Fruit fly (Drosophila melanogaster) whole organism, embryonic: ENCODE data around the gene CG9855.
A peak's percentile ranks its signal among the peaks of the same experiment; 100 is the strongest.

Experiments used
- Atf-2 ChIP-seq: fragments of 200-800 bp; sonication (Bioruptor generic); optimal IDR thresholded peaks from 2 replicates; lab custom pipeline; 2016; ENCODE audit warnings: missing biosample characterization, missing genetic modification characterization
- CG10366 ChIP-seq: fragments of 200-800 bp; sonication (Bioruptor generic); IDR thresholded peaks from 2 replicates; pipeline ENCODE4 v1.3.6; 2022; ENCODE audit warnings: missing biosample characterization, missing genetic modification characterization
- CG12744 ChIP-seq: fragments of 200-800 bp; sonication (Bioruptor generic); optimal IDR thresholded peaks from 2 replicates; lab custom pipeline; 2016; ENCODE audit warnings: missing biosample characterization, missing genetic modification characterization
- CG15011 ChIP-seq: fragments of 200-800 bp; sonication (Bioruptor generic); optimal IDR thresholded peaks from 3 replicates; lab custom pipeline; 2018; ENCODE audit warnings: missing biosample characterization, mild to moderate bottlenecking, missing genetic modification characterization
- CG15269 ChIP-seq: fragments of 200-800 bp; sonication (Bioruptor generic); optimal IDR thresholded peaks from 2 replicates; lab custom pipeline; 2018; ENCODE audit warnings: missing biosample characterization, mild to moderate bottlenecking, missing genetic modification characterization, moderate library complexity
- CG16813 ChIP-seq: fragments of 200-800 bp; sonication (Bioruptor generic); IDR thresholded peaks from 3 replicates; pipeline ENCODE4 v1.3.6; 2022; ENCODE audit warnings: missing biosample characterization, missing genetic modification characterization; ENCODE audit not compliant: partially characterized antibody
- CG16863 ChIP-seq: fragments of 200-800 bp; sonication (Bioruptor generic); optimal IDR thresholded peaks from 3 replicates; lab custom pipeline; 2016; ENCODE audit warnings: missing biosample characterization, missing genetic modification characterization
- CG17186 ChIP-seq: fragments of 200-800 bp; sonication (Bioruptor generic); optimal IDR thresholded peaks from 3 replicates; lab custom pipeline; 2017; ENCODE audit warnings: missing biosample characterization, missing genetic modification reagents, missing genetic modification characterization
- CG18011 ChIP-seq: fragments of 200-800 bp; sonication (Bioruptor generic); optimal IDR thresholded peaks from 2 replicates; lab custom pipeline; 2017; ENCODE audit warnings: missing biosample characterization, missing genetic modification characterization, mild to moderate bottlenecking, moderate library complexity, missing genotype
- CG18476 ChIP-seq: fragments of 200-800 bp; sonication (Bioruptor generic); optimal IDR thresholded peaks from 2 replicates; lab custom pipeline; 2016; ENCODE audit warnings: missing biosample characterization, mild to moderate bottlenecking, missing genetic modification characterization
- CG3726 ChIP-seq: fragments of 200-800 bp; sonication (Bioruptor generic); IDR thresholded peaks from 3 replicates; pipeline ENCODE4, ENCODE4 v1.3.6; 2022; ENCODE audit warnings: missing biosample characterization, missing genetic modification characterization
- CG43689 ChIP-seq: fragments of 200-800 bp; sonication (Bioruptor generic); IDR thresholded peaks from 2 replicates; pipeline ENCODE4 v1.3.6; 2022; ENCODE audit warnings: missing biosample characterization, missing genetic modification characterization
- CG8281 ChIP-seq: fragments of 200-800 bp; sonication (Bioruptor generic); optimal IDR thresholded peaks from 2 replicates; lab custom pipeline; 2018; ENCODE audit warnings: missing biosample characterization, mild to moderate bottlenecking, missing genetic modification characterization, moderate library complexity
- CG8478 ChIP-seq: fragments of >200 bp; optimal IDR thresholded peaks from 2 replicates; lab custom pipeline; 2018
- CG9876 ChIP-seq: fragments of 200-800 bp; sonication (Bioruptor generic); optimal IDR thresholded peaks from 2 replicates; lab custom pipeline; 2016; ENCODE audit warnings: missing biosample characterization, missing genetic modification characterization
- Deaf1 ChIP-seq: fragments of 200-800 bp; optimal IDR thresholded peaks from 3 replicates; lab custom pipeline; 2019; ENCODE audit warnings: missing biosample characterization, mild to moderate bottlenecking, missing genetic modification characterization, moderate library complexity
- Doc2 ChIP-seq: fragments of 200-800 bp; sonication (Bioruptor generic); IDR thresholded peaks from 2 replicates; pipeline ENCODE4 v1.3.6; 2022; ENCODE audit warnings: missing biosample characterization, missing genetic modification characterization
- E2f1 ChIP-seq: fragments of 200-800 bp; sonication (Bioruptor generic); IDR thresholded peaks from 2 replicates; pipeline ENCODE4 v1.3.6; 2022; ENCODE audit warnings: missing biosample characterization, missing genetic modification characterization
- ERR ChIP-seq: fragments of 200-800 bp; sonication (Bioruptor generic); optimal IDR thresholded peaks from 2 replicates; lab custom pipeline; 2016; ENCODE audit warnings: missing biosample characterization, missing genetic modification characterization
- HHEX ChIP-seq: fragments of 200-800 bp; sonication (Bioruptor generic); optimal IDR thresholded peaks from 3 replicates; lab custom pipeline; 2017; ENCODE audit warnings: missing biosample characterization, mild to moderate bottlenecking, missing genetic modification characterization, missing genetic modification reagents
- Hr51 ChIP-seq, 2 experiments: fragments of 200-800 bp; sonication (Bioruptor generic); optimal IDR thresholded peaks; 2 replicates in 1 of 2; 3 replicates in 1 of 2; lab custom pipeline; 2016 to 2018; ENCODE audit warnings: missing biosample characterization in 2 of 2, missing genetic modification characterization in 2 of 2, mild to moderate bottlenecking in 1 of 2, moderate library complexity in 1 of 2
- Lpt ChIP-seq: fragments of >200 bp; optimal IDR thresholded peaks from 2 replicates; lab custom pipeline; 2018; ENCODE audit warnings: missing biosample characterization, missing genetic modification characterization
- Myb ChIP-seq: fragments of 200-800 bp; sonication (Bioruptor generic); optimal IDR thresholded peaks from 2 replicates; lab custom pipeline; 2016; ENCODE audit warnings: missing biosample characterization, missing genetic modification characterization
- NC2β ChIP-seq: fragments of 200-800 bp; sonication (Bioruptor generic); optimal IDR thresholded peaks from 2 replicates; lab custom pipeline; 2016; ENCODE audit warnings: missing biosample characterization, missing genetic modification characterization
- Nf-YB ChIP-seq: fragments of 200-800 bp; sonication (Bioruptor generic); optimal IDR thresholded peaks from 3 replicates; lab custom pipeline; 2019; ENCODE audit warnings: missing biosample characterization, mild to moderate bottlenecking, missing genetic modification characterization, moderate library complexity
- Nf-YC ChIP-seq: fragments of 200-800 bp; optimal IDR thresholded peaks from 3 replicates; lab custom pipeline; 2019; ENCODE audit warnings: missing biosample characterization, mild to moderate bottlenecking, missing genetic modification characterization, moderate library complexity
- Ptx1 ChIP-seq: fragments of 200-800 bp; sonication (Bioruptor generic); IDR thresholded peaks from 2 replicates; pipeline ENCODE4 v1.3.6; 2022; ENCODE audit warnings: missing biosample characterization, missing genetic modification characterization
- Stat92E ChIP-seq, 3 experiments: fragments of >200 bp in 2 of 3; fragments of 200-800 bp in 1 of 3; sonication (Bioruptor generic) in 1 of 3; optimal IDR thresholded peaks; 2 replicates each; lab custom pipeline; 2017 to 2019; ENCODE audit warnings: missing biosample characterization in 3 of 3, missing genetic modification characterization in 3 of 3, mild to moderate bottlenecking in 1 of 3, moderate library complexity in 1 of 3
- Trl ChIP-seq, 3 experiments: fragments of >200 bp in 2 of 3; fragments of 200-800 bp in 1 of 3; sonication (Bioruptor generic) in 1 of 3; optimal IDR thresholded peaks; 2 replicates in 1 of 3; 3 replicates in 2 of 3; lab custom pipeline; 2016 to 2017; ENCODE audit warnings: missing biosample characterization in 1 of 3, missing genetic modification characterization in 1 of 3
- ac ChIP-seq: fragments of 200-800 bp; sonication (Bioruptor generic); optimal IDR thresholded peaks from 3 replicates; lab custom pipeline; 2017; ENCODE audit warnings: missing biosample characterization, mild to moderate bottlenecking, missing genetic modification characterization
- ara ChIP-seq: fragments of 200-800 bp; sonication (Bioruptor generic); IDR thresholded peaks from 2 replicates; pipeline ENCODE4 v1.3.6; 2022; ENCODE audit warnings: missing biosample characterization, missing genetic modification characterization
- bab2 ChIP-seq: fragments of 200-800 bp; sonication (Bioruptor generic); optimal IDR thresholded peaks from 2 replicates; lab custom pipeline; 2016; ENCODE audit warnings: missing biosample characterization, missing genetic modification characterization
- corto ChIP-seq: fragments of 200-800 bp; sonication (Bioruptor generic); optimal IDR thresholded peaks from 2 replicates; lab custom pipeline; 2016; ENCODE audit warnings: missing biosample characterization, mild to moderate bottlenecking, missing genetic modification characterization, moderate library complexity
- en ChIP-seq: fragments of 200-800 bp; sonication (Bioruptor generic); optimal IDR thresholded peaks from 2 replicates; lab custom pipeline; 2016; ENCODE audit warnings: missing biosample characterization, missing genetic modification characterization
- hbn ChIP-seq: fragments of 200-800 bp; sonication (Bioruptor generic); IDR thresholded peaks from 2 replicates; pipeline ENCODE4 v1.3.6; 2022; ENCODE audit warnings: missing biosample characterization, missing genetic modification characterization; ENCODE audit not compliant: partially characterized antibody
- inv ChIP-seq: fragments of 200-800 bp; sonication (Bioruptor generic); IDR thresholded peaks from 2 replicates; pipeline ENCODE4 v1.3.6; 2022; ENCODE audit warnings: missing biosample characterization, missing genetic modification characterization; ENCODE audit not compliant: partially characterized antibody
- jigr1 ChIP-seq: fragments of 200-800 bp; sonication (Bioruptor generic); IDR thresholded peaks from 3 replicates; pipeline ENCODE4 v1.3.6; 2022; ENCODE audit warnings: missing biosample characterization, missing genetic modification characterization
- lov ChIP-seq, 2 experiments: fragments of 200-800 bp in 1 of 2; fragments of >200 bp in 1 of 2; sonication (Bioruptor generic) in 1 of 2; IDR thresholded peaks in 1 of 2; optimal IDR thresholded peaks in 1 of 2; 2 replicates in 1 of 2; 3 replicates in 1 of 2; pipeline versions ENCODE4 v1.3.6 to Lab custom; 2017 to 2022; ENCODE audit warnings: missing biosample characterization in 1 of 2, missing genetic modification characterization in 1 of 2
- mld ChIP-seq: fragments of 200-800 bp; sonication (Bioruptor generic); IDR thresholded peaks from 3 replicates; pipeline ENCODE4 v1.3.6; 2022; ENCODE audit warnings: missing biosample characterization, missing genetic modification characterization; ENCODE audit not compliant: partially characterized antibody
- phol ChIP-seq: fragments of 200-800 bp; sonication (Bioruptor generic); optimal IDR thresholded peaks from 3 replicates; lab custom pipeline; 2018; ENCODE audit warnings: missing biosample characterization, mild to moderate bottlenecking, missing genetic modification characterization, moderate library complexity
- rib ChIP-seq: fragments of 200-800 bp; sonication (Bioruptor generic); IDR thresholded peaks from 2 replicates; pipeline ENCODE4 v1.3.6; 2022; ENCODE audit warnings: missing biosample characterization, missing genetic modification characterization
- seq ChIP-seq: fragments of 200-800 bp; sonication (Bioruptor generic); IDR thresholded peaks from 2 replicates; pipeline ENCODE4 v1.3.6; 2022; ENCODE audit warnings: missing biosample characterization, missing genetic modification characterization
- slbo ChIP-seq: fragments of 200-800 bp; sonication (Bioruptor generic); IDR thresholded peaks from 2 replicates; pipeline ENCODE4 v1.3.6; 2022; ENCODE audit warnings: missing biosample characterization, missing genetic modification characterization
- sob ChIP-seq: fragments of 200-800 bp; sonication (Bioruptor generic); IDR thresholded peaks from 2 replicates; pipeline ENCODE4 v1.3.6; 2022; ENCODE audit warnings: missing biosample characterization, missing genetic modification characterization
- z ChIP-seq: fragments of 200-800 bp; sonication (Bioruptor generic); IDR thresholded peaks from 3 replicates; pipeline ENCODE4 v1.3.6; 2022; ENCODE audit warnings: missing biosample characterization, missing genetic modification characterization
- zen2 ChIP-seq: fragments of 200-800 bp; sonication (Bioruptor generic); IDR thresholded peaks from 3 replicates; pipeline ENCODE4 v1.3.6; 2022; ENCODE audit warnings: missing biosample characterization, missing genetic modification characterization; ENCODE audit not compliant: partially characterized antibody

The CG9855 gene

dm6 chr3R:4353569-4353968, 44.1 kb downstream of the CG9855 start:
- no peak for TF ChIP-seq sob (GFP tag; lab: Robert Waterston, UW)
- no peak for TF ChIP-seq CG16863 (GFP tag; lab: Kevin White, UChicago)
- peak; percentile 21 for TF ChIP-seq Deaf1 (tag; lab: Kevin White, UChicago)
- TF ChIP-seq Stat92E (GFP tag; optimal IDR thresholded peaks at IDR 0.05; lab: Kevin White, UChicago) = no peak
- peak; percentile 62; the same call in 1 of the 2 replicates for TF ChIP-seq seq (GFP tag; lab: Robert Waterston, UW)
- TF ChIP-seq Nf-YC (tag; lab: Kevin White, UChicago) = peak; percentile 65
- no peak for TF ChIP-seq slbo
- TF ChIP-seq Trl (optimal IDR thresholded peaks at IDR 0.05; lab: Kevin White, UChicago) = no peak
- no peak for TF ChIP-seq Trl (GFP tag; optimal IDR thresholded peaks at IDR 0.05; lab: Kevin White, UChicago)
- no peak for TF ChIP-seq z (GFP tag; lab: Robert Waterston, UW)
- no peak for TF ChIP-seq jigr1
- TF ChIP-seq Atf-2 (GFP tag; lab: Kevin White, UChicago) = no peak
- TF ChIP-seq ara (GFP tag; lab: Robert Waterston, UW) = no peak
- TF ChIP-seq CG18476 = no peak
- no peak for TF ChIP-seq rib (GFP tag; lab: Robert Waterston, UW)
- TF ChIP-seq lov (optimal IDR thresholded peaks at IDR 0.05; lab: Kevin White, UChicago) = no peak
- TF ChIP-seq lov (GFP tag; IDR thresholded peaks at IDR 0.05; lab: Robert Waterston, UW) = no peak
- no peak for TF ChIP-seq corto
- TF ChIP-seq Doc2 = no peak
- TF ChIP-seq CG12744 (GFP tag; lab: Kevin White, UChicago) = no peak
- TF ChIP-seq ERR = no peak
- no peak for TF ChIP-seq hbn
- no peak for TF ChIP-seq mld
- no peak for TF ChIP-seq CG15269 (tag; lab: Kevin White, UChicago)
- no peak for TF ChIP-seq Myb
- no peak for TF ChIP-seq CG17186 (GFP tag; lab: Kevin White, UChicago)
- no peak for TF ChIP-seq inv
- TF ChIP-seq zen2 (GFP tag; lab: Robert Waterston, UW) = no peak
- no peak for TF ChIP-seq HHEX
- TF ChIP-seq CG43689 (GFP tag; lab: Robert Waterston, UW) = no peak
- TF ChIP-seq CG10366 = no peak
- no peak for TF ChIP-seq CG9876
- TF ChIP-seq Nf-YB (GFP tag; lab: Kevin White, UChicago) = peak; percentile 56
- no peak for TF ChIP-seq NC2β (GFP tag; lab: Kevin White, UChicago)
- no peak for TF ChIP-seq Lpt

DNA sequence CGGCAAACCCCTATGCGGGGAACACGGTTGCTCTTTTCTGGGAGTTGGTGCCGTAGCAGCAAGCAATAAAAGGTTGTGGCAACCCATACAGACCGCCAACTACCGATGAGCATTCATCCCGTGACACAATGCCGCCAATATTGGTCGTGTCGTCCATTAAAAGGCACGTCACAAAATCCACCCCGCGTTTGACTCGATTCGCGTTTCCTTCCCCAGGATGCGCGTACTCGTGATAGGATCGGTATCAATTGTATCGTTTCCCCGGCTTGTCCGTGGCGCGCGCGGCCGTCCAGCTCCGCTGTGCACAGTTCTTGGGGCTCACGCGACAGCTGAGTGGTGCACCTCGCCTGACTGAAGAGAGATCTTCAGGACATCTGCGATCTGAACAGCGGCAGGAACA, 47.5 kb downstream of the CG9855 start:
- TF ChIP-seq CG8281 (tag; lab: Kevin White, UChicago) = no peak
- no peak for TF ChIP-seq Hr51 (GFP tag; optimal IDR thresholded peaks at IDR 0.05; lab: Kevin White, UChicago)
- no peak for TF ChIP-seq Ptx1 (GFP tag; lab: Robert Waterston, UW)
- TF ChIP-seq CG8478 = peak; percentile 8
- TF ChIP-seq Nf-YC (tag; lab: Kevin White, UChicago) = peak; percentile 50
- TF ChIP-seq CG18011 (GFP tag; lab: Kevin White, UChicago) = peak; percentile 41
- no peak for TF ChIP-seq CG15011 (GFP tag; lab: Kevin White, UChicago)
- no peak for TF ChIP-seq E2f1 (GFP tag; lab: Robert Waterston, UW)
- no peak for TF ChIP-seq CG16813 (GFP tag; lab: Robert Waterston, UW)
- no peak for TF ChIP-seq bab2
- TF ChIP-seq phol (tag; lab: Kevin White, UChicago) = peak; percentile 35
- TF ChIP-seq lov (optimal IDR thresholded peaks at IDR 0.05; lab: Kevin White, UChicago) = no peak
- no peak for TF ChIP-seq lov (GFP tag; IDR thresholded peaks at IDR 0.05; lab: Robert Waterston, UW)
- TF ChIP-seq CG3726 (GFP tag; lab: Robert Waterston, UW) = no peak
- TF ChIP-seq Nf-YB (GFP tag; lab: Kevin White, UChicago) = peak; percentile 73
- peak; percentile 11 for TF ChIP-seq ac (GFP tag; lab: Kevin White, UChicago)
- no peak for TF ChIP-seq Lpt
- TF ChIP-seq en = no peak
